Fruit fly (Drosophila melanogaster) whole organism, embryonic: ENCODE results near the gene CG5376.
A peak's percentile ranks its signal among the peaks of the same experiment; 100 is the strongest.

Experiments
- CG1024 ChIP-seq: fragments of 200-800 bp; sonication (Bioruptor generic); IDR thresholded peaks from 2 replicates; pipeline ENCODE4 v1.3.6; 2022; ENCODE audit warnings: missing biosample characterization, missing genetic modification characterization
- CG11093 ChIP-seq: fragments of 200-800 bp; sonication (Bioruptor generic); IDR thresholded peaks from 3 replicates; pipeline ENCODE4 v1.3.6; 2022; ENCODE audit warnings: missing biosample characterization, missing genetic modification characterization
- CG11398 ChIP-seq: fragments of 200-800 bp; sonication (Bioruptor generic); optimal IDR thresholded peaks from 2 replicates; lab custom pipeline; 2016; ENCODE audit warnings: missing biosample characterization, missing genetic modification characterization
- CG11504 ChIP-seq: fragments of 200-800 bp; sonication (Bioruptor generic); optimal IDR thresholded peaks from 3 replicates; lab custom pipeline; 2019; ENCODE audit warnings: missing biosample characterization, mild to moderate bottlenecking, missing genetic modification characterization, moderate library complexity
- CG13287 ChIP-seq: fragments of 200-800 bp; sonication (Bioruptor generic); IDR thresholded peaks from 2 replicates; pipeline ENCODE4 v1.3.6; 2022; ENCODE audit warnings: missing biosample characterization, missing genetic modification characterization; ENCODE audit not compliant: partially characterized antibody
- CG14441 ChIP-seq: fragments of 200-800 bp; sonication (Bioruptor generic); IDR thresholded peaks from 2 replicates; pipeline ENCODE4 v1.3.6; 2022; ENCODE audit warnings: missing biosample characterization, missing genetic modification characterization
- CG1603 ChIP-seq: fragments of 200-800 bp; sonication (Bioruptor generic); optimal IDR thresholded peaks from 2 replicates; lab custom pipeline; 2019; ENCODE audit warnings: missing biosample characterization, mild to moderate bottlenecking, missing genetic modification characterization, moderate library complexity
- CG1647 ChIP-seq: fragments of 200-800 bp; sonication (Bioruptor generic); optimal IDR thresholded peaks from 3 replicates; lab custom pipeline; 2016; ENCODE audit warnings: missing biosample characterization, missing genetic modification characterization
- CG18476 ChIP-seq: fragments of 200-800 bp; sonication (Bioruptor generic); optimal IDR thresholded peaks from 2 replicates; lab custom pipeline; 2016; ENCODE audit warnings: missing biosample characterization, mild to moderate bottlenecking, missing genetic modification characterization
- CG2202 ChIP-seq: fragments of 200-800 bp; sonication (Bioruptor generic); optimal IDR thresholded peaks from 2 replicates; lab custom pipeline; 2018; ENCODE audit warnings: missing biosample characterization, mild to moderate bottlenecking, missing genetic modification characterization
- CG3163 ChIP-seq: fragments of 200-800 bp; sonication (Bioruptor generic); optimal IDR thresholded peaks from 3 replicates; lab custom pipeline; 2016; ENCODE audit warnings: missing biosample characterization, missing genetic modification characterization
- CG33557 ChIP-seq: fragments of 200-800 bp; sonication (Bioruptor generic); optimal IDR thresholded peaks from 2 replicates; lab custom pipeline; 2019; ENCODE audit warnings: missing biosample characterization, mild to moderate bottlenecking, missing genetic modification characterization, moderate library complexity
- CG34224 ChIP-seq: fragments of 200-800 bp; sonication (Bioruptor generic); IDR thresholded peaks from 3 replicates; pipeline ENCODE4 v1.3.6; 2022; ENCODE audit warnings: missing biosample characterization, missing genetic modification characterization; ENCODE audit not compliant: partially characterized antibody
- CG4328 ChIP-seq: fragments of 200-800 bp; sonication (Bioruptor generic); optimal IDR thresholded peaks from 3 replicates; lab custom pipeline; 2017; ENCODE audit warnings: missing biosample characterization, missing genetic modification reagents, missing genetic modification characterization
- CG4820 ChIP-seq: fragments of 200-800 bp; sonication (Bioruptor generic); optimal IDR thresholded peaks from 3 replicates; lab custom pipeline; 2016; ENCODE audit warnings: missing biosample characterization, missing genetic modification characterization
- CG7556 ChIP-seq: fragments of 200-800 bp; sonication (Bioruptor generic); optimal IDR thresholded peaks from 2 replicates; lab custom pipeline; 2017; ENCODE audit warnings: missing biosample characterization, mild to moderate bottlenecking, missing genetic modification characterization
- CG9609 ChIP-seq: fragments of 200-800 bp; sonication (Bioruptor generic); optimal IDR thresholded peaks from 3 replicates; lab custom pipeline; 2016; ENCODE audit warnings: missing biosample characterization, missing genetic modification characterization
- CHES-1-like ChIP-seq: fragments of 200-800 bp; sonication (Bioruptor generic); optimal IDR thresholded peaks from 2 replicates; lab custom pipeline; 2016; ENCODE audit warnings: missing biosample characterization, missing genetic modification characterization
- Camta ChIP-seq: fragments of 200-800 bp; sonication (Bioruptor generic); optimal IDR thresholded peaks from 2 replicates; lab custom pipeline; 2016; ENCODE audit warnings: missing biosample characterization, missing genetic modification characterization
- D19B ChIP-seq: fragments of 200-800 bp; sonication (Bioruptor generic); optimal IDR thresholded peaks from 2 replicates; lab custom pipeline; 2017; ENCODE audit warnings: missing biosample characterization, mild to moderate bottlenecking, missing genetic modification characterization
- Dbx ChIP-seq: fragments of 200-800 bp; sonication (Bioruptor generic); IDR thresholded peaks from 3 replicates; pipeline ENCODE4 v1.3.6; 2022; ENCODE audit warnings: missing biosample characterization, missing genetic modification characterization
- HLH54F ChIP-seq: fragments of 200-800 bp; sonication (Bioruptor generic); optimal IDR thresholded peaks from 3 replicates; lab custom pipeline; 2016; ENCODE audit warnings: missing biosample characterization, missing genetic modification characterization
- Hmx ChIP-seq: fragments of 200-800 bp; sonication (Bioruptor generic); optimal IDR thresholded peaks from 2 replicates; lab custom pipeline; 2016; ENCODE audit warnings: missing biosample characterization, missing genetic modification characterization
- Hr3 ChIP-seq: fragments of 200-800 bp; sonication (Bioruptor generic); optimal IDR thresholded peaks from 3 replicates; lab custom pipeline; 2016; ENCODE audit warnings: missing biosample characterization, missing genetic modification characterization
- Lim3 ChIP-seq: fragments of 200-800 bp; sonication (Bioruptor generic); IDR thresholded peaks from 2 replicates; pipeline ENCODE4 v1.3.6; 2022; ENCODE audit warnings: missing biosample characterization, missing genetic modification characterization
- Myb ChIP-seq: fragments of 200-800 bp; sonication (Bioruptor generic); optimal IDR thresholded peaks from 2 replicates; lab custom pipeline; 2016; ENCODE audit warnings: missing biosample characterization, missing genetic modification characterization
- Opbp ChIP-seq: fragments of 200-800 bp; sonication (Bioruptor generic); IDR thresholded peaks from 3 replicates; pipeline ENCODE4 v1.3.6; 2022; ENCODE audit warnings: missing biosample characterization, missing genetic modification characterization; ENCODE audit not compliant: partially characterized antibody
- Sry-β ChIP-seq: fragments of 200-800 bp; sonication (Bioruptor generic); optimal IDR thresholded peaks from 2 replicates; lab custom pipeline; 2018; ENCODE audit warnings: missing biosample characterization, mild to moderate bottlenecking, missing genetic modification characterization, moderate library complexity
- Ssrp ChIP-seq: fragments of 200-800 bp; sonication (Bioruptor generic); optimal IDR thresholded peaks from 2 replicates; lab custom pipeline; 2018; ENCODE audit warnings: missing biosample characterization, mild to moderate bottlenecking, missing genetic modification characterization, moderate library complexity
- Tbp ChIP-seq: fragments of >200 bp; optimal IDR thresholded peaks from 2 replicates; lab custom pipeline; 2018; ENCODE audit warnings: missing biosample characterization, missing genetic modification characterization
- Trl ChIP-seq, 3 experiments: fragments of >200 bp in 2 of 3; fragments of 200-800 bp in 1 of 3; sonication (Bioruptor generic) in 1 of 3; optimal IDR thresholded peaks; 2 replicates in 1 of 3; 3 replicates in 2 of 3; lab custom pipeline; 2016 to 2017; ENCODE audit warnings: missing biosample characterization in 1 of 3, missing genetic modification characterization in 1 of 3
- YL-1 ChIP-seq: fragments of 200-800 bp; sonication (Bioruptor generic); optimal IDR thresholded peaks from 3 replicates; lab custom pipeline; 2017; ENCODE audit warnings: missing biosample characterization, mild to moderate bottlenecking, missing genetic modification characterization
- bab2 ChIP-seq: fragments of 200-800 bp; sonication (Bioruptor generic); optimal IDR thresholded peaks from 2 replicates; lab custom pipeline; 2016; ENCODE audit warnings: missing biosample characterization, missing genetic modification characterization
- caup ChIP-seq: fragments of 200-800 bp; sonication (Bioruptor generic); optimal IDR thresholded peaks from 3 replicates; lab custom pipeline; 2017; ENCODE audit warnings: missing biosample characterization, mild to moderate bottlenecking, missing genetic modification characterization, moderate library complexity; ENCODE audit not compliant: severe bottlenecking
- crol ChIP-seq: fragments of 200-800 bp; sonication (Bioruptor generic); IDR thresholded peaks from 2 replicates; pipeline ENCODE4 v1.3.6; 2022; ENCODE audit warnings: missing biosample characterization, missing genetic modification characterization
- ham ChIP-seq: fragments of 200-800 bp; sonication (Bioruptor generic); IDR thresholded peaks from 2 replicates; pipeline ENCODE4 v1.3.6; 2022; ENCODE audit warnings: missing biosample characterization, missing genetic modification characterization
- lola ChIP-seq, 3 experiments: fragments of >200 bp in 2 of 3; fragments of 200-800 bp in 1 of 3; sonication (Bioruptor generic) in 1 of 3; optimal IDR thresholded peaks; 2 replicates each; lab custom pipeline; 2017 to 2019; ENCODE audit warnings: missing biosample characterization in 3 of 3, missing genetic modification characterization in 3 of 3, mild to moderate bottlenecking in 1 of 3, moderate library complexity in 1 of 3
- luna ChIP-seq: fragments of 200-800 bp; sonication (Bioruptor generic); optimal IDR thresholded peaks from 2 replicates; lab custom pipeline; 2016; ENCODE audit warnings: missing biosample characterization, missing genetic modification characterization
- org-1 ChIP-seq: fragments of 200-800 bp; sonication (Bioruptor generic); optimal IDR thresholded peaks from 2 replicates; lab custom pipeline; 2017; ENCODE audit warnings: missing biosample characterization, missing genetic modification characterization
- pfk ChIP-seq: fragments of 200-800 bp; sonication (Bioruptor generic); optimal IDR thresholded peaks from 2 replicates; lab custom pipeline; 2018; ENCODE audit warnings: missing biosample characterization, mild to moderate bottlenecking, missing genetic modification characterization, moderate library complexity
- phol ChIP-seq: fragments of 200-800 bp; sonication (Bioruptor generic); optimal IDR thresholded peaks from 3 replicates; lab custom pipeline; 2018; ENCODE audit warnings: missing biosample characterization, mild to moderate bottlenecking, missing genetic modification characterization, moderate library complexity
- pita ChIP-seq: fragments of 200-800 bp; sonication (Bioruptor generic); optimal IDR thresholded peaks from 2 replicates; lab custom pipeline; 2017; ENCODE audit warnings: missing biosample characterization, mild to moderate bottlenecking, missing genetic modification characterization
- sens-2 ChIP-seq: fragments of 200-800 bp; sonication (Bioruptor generic); IDR thresholded peaks from 2 replicates; pipeline ENCODE4 v1.3.6; 2022; ENCODE audit warnings: missing biosample characterization, missing genetic modification characterization
- ssp ChIP-seq: fragments of 200-800 bp; sonication (Bioruptor generic); IDR thresholded peaks from 2 replicates; pipeline ENCODE4 v1.3.6; 2022; ENCODE audit warnings: missing biosample characterization, missing genetic modification characterization
- trem ChIP-seq: fragments of 200-800 bp; optimal IDR thresholded peaks from 3 replicates; lab custom pipeline; 2019; ENCODE audit warnings: missing biosample characterization, mild to moderate bottlenecking, missing genetic modification characterization, moderate library complexity
- tup ChIP-seq: fragments of 200-800 bp; sonication (Bioruptor generic); optimal IDR thresholded peaks from 2 replicates; lab custom pipeline; 2016; ENCODE audit warnings: missing biosample characterization, mild to moderate bottlenecking, missing genetic modification characterization, moderate library complexity
- zfh2 ChIP-seq: fragments of 200-800 bp; sonication (Bioruptor generic); optimal IDR thresholded peaks from 2 replicates; lab custom pipeline; 2016; ENCODE audit warnings: missing biosample characterization, missing genetic modification characterization

CG5376 gene

DNA sequence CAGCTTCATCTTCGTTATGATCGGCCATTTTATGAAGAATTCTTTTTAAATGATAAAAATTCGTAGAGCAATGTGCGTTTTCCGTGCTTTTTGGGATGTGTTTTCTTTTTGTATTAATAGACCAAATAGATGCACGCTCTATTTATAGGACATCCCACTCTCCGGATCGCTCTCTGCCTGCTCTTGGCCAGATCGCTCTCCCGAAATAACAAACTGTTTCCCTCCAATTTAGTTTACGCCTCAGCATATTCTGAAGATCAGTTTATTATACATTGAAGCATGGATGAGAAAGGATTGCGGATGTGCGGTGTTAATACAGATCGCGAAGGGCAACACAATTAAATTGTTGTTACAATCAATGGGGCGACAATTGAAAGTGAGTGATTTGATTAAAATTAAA is at the start of gene CG5376:
TSS of gene CG5376 (minus strand) at position 101 of the 400 bp plus-strand sequence.
- TF ChIP-seq Trl (optimal IDR thresholded peaks at IDR 0.05; lab: Kevin White, UChicago) (peak; percentile 12 to 13), Trl (GFP tag; optimal IDR thresholded peaks at IDR 0.05; lab: Kevin White, UChicago) (no peak), YL-1 (no peak)

- TF ChIP-seq ham (GFP tag; lab: Robert Waterston, UW) (no peak), CG1647 (GFP tag; lab: Kevin White, UChicago) (no peak), Hmx (no peak), pita (GFP tag; lab: Kevin White, UChicago) (no peak), CG34224 (GFP tag; lab: Robert Waterston, UW) (no peak), Sry-β (GFP tag; lab: Kevin White, UChicago) (no peak), CG11398 (GFP tag; lab: Kevin White, UChicago) (no peak), Opbp (GFP tag; lab: Robert Waterston, UW) (no peak), Hr3 (GFP tag; lab: Kevin White, UChicago) (no peak), CG2202 (no peak), CG14441 (GFP tag; lab: Robert Waterston, UW) (0 out of 2 replicates have a peak, but pooled peaks have one; percentile 59), Tbp (GFP tag; lab: Kevin White, UChicago) (no peak), CG4328 (GFP tag; lab: Kevin White, UChicago) (no peak), Camta (GFP tag; lab: Kevin White, UChicago) (no peak), CHES-1-like (GFP tag; lab: Kevin White, UChicago) (no peak), trem (no peak), CG1024 (GFP tag; lab: Robert Waterston, UW) (no peak), CG18476 (GFP tag; lab: Kevin White, UChicago) (no peak), lola (GFP tag; optimal IDR thresholded peaks at IDR 0.05; lab: Kevin White, UChicago) (no peak), bab2 (GFP tag; lab: Kevin White, UChicago) (peak; percentile 33), crol (GFP tag; lab: Robert Waterston, UW) (no peak), Dbx (GFP tag; lab: Robert Waterston, UW) (no peak), CG4820 (GFP tag; lab: Kevin White, UChicago) (peak; percentile 7), luna (GFP tag; lab: Kevin White, UChicago) (no peak), CG33557 (GFP tag; lab: Kevin White, UChicago) (no peak), Myb (no peak), CG11093 (GFP tag; lab: Robert Waterston, UW) (no peak; the same call in 2 of the 3 replicates), org-1 (GFP tag; lab: Kevin White, UChicago) (no peak), CG3163 (no peak), CG1603 (peak; percentile 4), CG7556 (GFP tag; lab: Kevin White, UChicago) (peak; percentile 39), Ssrp (tag; lab: Kevin White, UChicago) (peak; percentile 23), ssp (no peak), zfh2 (GFP tag; lab: Kevin White, UChicago) (no peak), HLH54F (no peak), sens-2 (GFP tag; lab: Robert Waterston, UW) (0 out of 2 replicates have a peak, but pooled peaks have one; percentile 28), caup (no peak), pfk (GFP tag; lab: Kevin White, UChicago) (no peak), tup (GFP tag; lab: Kevin White, UChicago) (no peak), phol (peak; percentile 54), CG11504 (tag; lab: Kevin White, UChicago) (peak; percentile 74), D19B (GFP tag; lab: Kevin White, UChicago) (no peak), Lim3 (GFP tag; lab: Robert Waterston, UW) (no peak), CG9609 (GFP tag; lab: Kevin White, UChicago) (no peak), CG13287 (no peak)
Measured at dm6 chr3R:22536504-22537423, 48.0 kb upstream of the CG5376 start.
